Worm (Caenorhabditis elegans) whole organism, young adult: ENCODE data around the gene F20D1.3.

Experiments used
- D2030.7 ChIP-seq: fragments of 200-800 bp; sonication (Bioruptor generic); IDR thresholded peaks from 2 replicates; pipeline ENCODE4 v1.3.6; 2022; ENCODE audit warnings: missing genetic modification reagents, missing genetic modification characterization, missing compliant biosample characterization
- T07F8.4 ChIP-seq: sonication (generic microtip); optimal IDR thresholded peaks from 2 replicates; lab custom pipeline; 2016; ENCODE audit warnings: mild to moderate bottlenecking, missing genetic modification characterization, moderate library complexity, missing compliant biosample characterization
- ama-1 ChIP-seq, 3 experiments: fragments of 150-350 bp in 1 of 3; sonication (generic microtip) in 2 of 3; optimal IDR thresholded peaks; 2 replicates each; lab custom pipeline; 2014 to 2018; ENCODE audit warnings: missing biosample characterization in 2 of 3, missing genetic modification characterization in 2 of 3, missing genetic modification reagents in 2 of 3
- attf-6 ChIP-seq: fragments of 200-800 bp; sonication (Bioruptor generic); IDR thresholded peaks from 2 replicates; pipeline ENCODE4 v1.3.6; 2022; ENCODE audit warnings: missing genetic modification reagents, missing genetic modification characterization, missing compliant biosample characterization
- ccch-3 ChIP-seq: fragments of 200-800 bp; sonication (Bioruptor generic); optimal IDR thresholded peaks from 2 replicates; lab custom pipeline; 2018; ENCODE audit warnings: mild to moderate bottlenecking, missing genetic modification characterization, missing compliant biosample characterization
- cebp-2 ChIP-seq: fragments of 200-800 bp; sonication (Bioruptor generic); IDR thresholded peaks from 2 replicates; pipeline ENCODE4 v1.3.6; 2022; ENCODE audit warnings: missing genetic modification characterization, missing compliant biosample characterization
- ceh-27 ChIP-seq: fragments of 200-800 bp; sonication (Bioruptor generic); optimal IDR thresholded peaks from 2 replicates; lab custom pipeline; 2018; ENCODE audit warnings: mild to moderate bottlenecking, missing genetic modification characterization, moderate library complexity, missing compliant biosample characterization
- dpff-1 ChIP-seq: sonication (generic microtip); optimal IDR thresholded peaks from 2 replicates; lab custom pipeline; 2017; ENCODE audit warnings: mild to moderate bottlenecking, missing genetic modification characterization, missing compliant biosample characterization
- let-607 ChIP-seq, 2 experiments: fragments of 200-800 bp in 1 of 2; sonication (Bioruptor generic) in 1 of 2; sonication (generic microtip) in 1 of 2; optimal IDR thresholded peaks; 2 replicates each; lab custom pipeline; 2016 to 2018; ENCODE audit warnings: mild to moderate bottlenecking in 2 of 2, missing compliant biosample characterization in 2 of 2, missing genetic modification characterization in 2 of 2, moderate library complexity in 2 of 2, missing genotype in 1 of 2
- madf-8 ChIP-seq: fragments of 200-800 bp; sonication (Bioruptor generic); conservative IDR thresholded peaks from 2 replicates; pipeline ENCODE4 v1.3.6; 2022; ENCODE audit warnings: missing genetic modification reagents, missing genetic modification characterization, missing compliant biosample characterization
- rec-8 ChIP-seq, 2 experiments: sonication (generic microtip); optimal IDR thresholded peaks; 2 replicates each; lab custom pipeline; 2016; ENCODE audit warnings: mild to moderate bottlenecking in 2 of 2, missing genetic modification characterization in 2 of 2, missing genetic modification reagents in 2 of 2, missing genotype in 2 of 2, missing biosample characterization in 1 of 2, missing compliant biosample characterization in 1 of 2, moderate library complexity in 1 of 2
- unc-62 ChIP-seq: fragments of 150-350 bp; optimal IDR thresholded peaks from 2 replicates; lab custom pipeline; 2014; ENCODE audit warnings: missing biosample characterization, missing genetic modification reagents, missing genetic modification characterization

DNA sequence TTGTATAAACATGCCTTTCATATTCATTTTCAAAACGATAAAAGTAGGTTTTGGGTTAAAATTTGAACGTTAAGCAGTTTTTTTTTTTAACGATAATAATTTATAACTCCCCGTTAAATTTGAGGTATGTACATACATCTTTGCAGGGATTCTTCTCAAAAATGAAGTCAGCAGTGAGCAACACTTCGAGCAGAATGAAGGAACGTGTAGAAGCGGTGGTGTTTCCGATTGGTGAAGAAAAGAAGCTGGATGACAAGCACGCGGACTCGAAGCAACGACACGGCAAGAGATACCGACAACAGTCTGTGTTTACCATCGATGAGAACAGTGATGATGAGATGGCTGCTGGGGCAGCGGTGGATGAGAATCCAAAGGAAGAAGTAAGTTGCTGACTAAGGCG lies 2.8 kb upstream of the F20D1.3 start:
- TF ChIP-seq T07F8.4 (tag; lab: Kevin White, UChicago) (no peak), attf-6 (no peak), madf-8 (GFP tag; lab: Robert Waterston, UW) (no peak), unc-62 (GFP tag; lab: Kevin White, UChicago) (no peak), rec-8 (tag; optimal IDR thresholded peaks at IDR 0.05; lab: Kevin White, UChicago) (no peak), ccch-3 (no peak), ceh-27 (no peak), ama-1 (optimal IDR thresholded peaks at IDR 0.05; lab: Kevin White, UChicago) (no peak), ama-1 (GFP tag; optimal IDR thresholded peaks at IDR 0.05; lab: Kevin White, UChicago) (no peak), D2030.7 (GFP tag; lab: Robert Waterston, UW) (no peak), cebp-2 (GFP tag; lab: Robert Waterston, UW) (no peak), dpff-1 (tag; lab: Kevin White, UChicago) (no peak), let-607 (tag; optimal IDR thresholded peaks at IDR 0.05; lab: Kevin White, UChicago) (no peak)
